2 worm cellular contexts compared by ENCODE assay signal in genomic region chrIV:15693268-15693667, ce11.
TF ChIP-seq lines count a peak whose summit lies in the region.

No protein-coding gene starts in this region.

TF ChIP-seq in whole organism, L4 larva, 104 proteins besides CTCF, POLR2A, EP300 and RAD21 (continued from another document):
- TF ChIP-seq vab-7 (GFP tag; IDR thresholded peaks at IDR 0.05; lab: Robert Waterston, UW): peak; percentile 50; the same call in 1 of the 2 replicates
- TF ChIP-seq daf-8 (GFP tag; IDR thresholded peaks at IDR 0.05; lab: Robert Waterston, UW): no peak
- 0 out of 2 replicates have a peak, but pooled peaks have one; percentile 45 for TF ChIP-seq nhr-41 (GFP tag; IDR thresholded peaks at IDR 0.05; lab: Robert Waterston, UW)
- no peak for TF ChIP-seq ceh-82 (tag; optimal IDR thresholded peaks at IDR 0.05; lab: Kevin White, UChicago)
- 0 out of 2 replicates have a peak, but pooled peaks have one; percentile 78 for TF ChIP-seq F44E2.7 (GFP tag; IDR thresholded peaks at IDR 0.05; lab: Robert Waterston, UW)
- no peak for TF ChIP-seq dpl-1 (GFP tag; optimal IDR thresholded peaks at IDR 0.05; lab: Kevin White, UChicago)
- peak; percentile 91 for TF ChIP-seq dmd-8 (GFP tag; IDR thresholded peaks at IDR 0.05; lab: Robert Waterston, UW)
- TF ChIP-seq skn-1 (tag; optimal IDR thresholded peaks at IDR 0.05; lab: Kevin White, UChicago): no peak
- peak; percentile 74 for TF ChIP-seq lin-38 (GFP tag; IDR thresholded peaks at IDR 0.05; lab: Robert Waterston, UW)
- TF ChIP-seq unc-130 (GFP tag; optimal IDR thresholded peaks at IDR 0.05; lab: Kevin White, UChicago): peak; percentile 60
- no peak for TF ChIP-seq mxl-3 (GFP tag; optimal IDR thresholded peaks at IDR 0.05; lab: Kevin White, UChicago)
- peak; percentile 30 for TF ChIP-seq Y5F2A.4 (GFP tag; optimal IDR thresholded peaks at IDR 0.05; lab: Kevin White, UChicago)
- no peak for TF ChIP-seq ctbp-1 (GFP tag; IDR thresholded peaks at IDR 0.05; lab: Robert Waterston, UW)
- no peak for TF ChIP-seq ceh-32 (tag; optimal IDR thresholded peaks at IDR 0.05; lab: Kevin White, UChicago; ENCODE audit: poor library complexity)
- TF ChIP-seq nhr-111 (GFP tag; optimal IDR thresholded peaks at IDR 0.05; lab: Kevin White, UChicago): peak; percentile 61
- no peak for TF ChIP-seq mdl-1 (tag; optimal IDR thresholded peaks at IDR 0.05; lab: Kevin White, UChicago)
- TF ChIP-seq nhr-25 (tag; optimal IDR thresholded peaks at IDR 0.05; lab: Kevin White, UChicago; ENCODE audit: borderline replicate concordance, insufficient read depth): no peak
- TF ChIP-seq tra-1 (GFP tag; IDR thresholded peaks at IDR 0.05; lab: Robert Waterston, UW): peak; percentile 64
- no peak for TF ChIP-seq ceh-28 (tag; optimal IDR thresholded peaks at IDR 0.05; lab: Kevin White, UChicago)
- TF ChIP-seq zfp-3 (GFP tag; conservative IDR thresholded peaks at IDR 0.05; lab: Robert Waterston, UW): no peak
- peak; percentile 34 to 84; a peak in 2 of 4 replicates for TF ChIP-seq madf-5 (GFP tag; IDR thresholded peaks at IDR 0.05; lab: Robert Waterston, UW)
- TF ChIP-seq ztf-11 (tag; optimal IDR thresholded peaks at IDR 0.05; lab: Kevin White, UChicago): no peak
- TF ChIP-seq D1046.2 (GFP tag; IDR thresholded peaks at IDR 0.05; lab: Robert Waterston, UW): no peak
- peak; percentile 63 for TF ChIP-seq mes-2 (tag; optimal IDR thresholded peaks at IDR 0.05; lab: Kevin White, UChicago; ENCODE audit: poor library complexity, severe bottlenecking)
- TF ChIP-seq attf-4 (tag; optimal IDR thresholded peaks at IDR 0.05; lab: Kevin White, UChicago): no peak
- TF ChIP-seq dmd-6 (GFP tag; IDR thresholded peaks at IDR 0.05; lab: Robert Waterston, UW): 0 out of 2 replicates have a peak, but pooled peaks have one; percentile 9
- TF ChIP-seq zfp-2 (tag; optimal IDR thresholded peaks at IDR 0.05; lab: Kevin White, UChicago): no peak
- peak; percentile 100 for TF ChIP-seq snpc-1.2 (GFP tag; IDR thresholded peaks at IDR 0.05; lab: Robert Waterston, UW)
- no peak for TF ChIP-seq ama-1 (optimal IDR thresholded peaks at IDR 0.05; lab: Kevin White, UChicago)
- no peak for TF ChIP-seq pqm-1 (tag; optimal IDR thresholded peaks at IDR 0.05; lab: Kevin White, UChicago)
- TF ChIP-seq F10B5.3 (tag; optimal IDR thresholded peaks at IDR 0.05; lab: Kevin White, UChicago): peak; percentile 10
- TF ChIP-seq dmd-9 (GFP tag; IDR thresholded peaks at IDR 0.05; lab: Robert Waterston, UW): no peak
- TF ChIP-seq zip-11 (GFP tag; IDR thresholded peaks at IDR 0.05; lab: Robert Waterston, UW): peak; percentile 53; the same call in 1 of the 2 replicates
- peak; percentile 39 for TF ChIP-seq lir-3 (tag; optimal IDR thresholded peaks at IDR 0.05; lab: Kevin White, UChicago)
- TF ChIP-seq Y105C5A.15 (GFP tag; IDR thresholded peaks at IDR 0.05; lab: Robert Waterston, UW): no peak
- no peak for TF ChIP-seq lin-29 (GFP tag; IDR thresholded peaks at IDR 0.05; lab: Robert Waterston, UW)
- TF ChIP-seq lim-7 (GFP tag; IDR thresholded peaks at IDR 0.05; lab: Robert Waterston, UW): no peak
- TF ChIP-seq spr-3 (GFP tag; optimal IDR thresholded peaks at IDR 0.05; lab: Kevin White, UChicago): peak; percentile 19
- TF ChIP-seq Y48G9A.11 (GFP tag; IDR thresholded peaks at IDR 0.05; lab: Robert Waterston, UW): peak; percentile 54; the same call in 1 of the 2 replicates

TF ChIP-seq in whole organism, young adult, 124 proteins besides CTCF, POLR2A, EP300 and RAD21 (continued from another document):
- TF ChIP-seq zim-3 (tag; optimal IDR thresholded peaks at IDR 0.05; lab: Kevin White, UChicago): no peak
- TF ChIP-seq hmg-20 (GFP tag; IDR thresholded peaks at IDR 0.05; lab: Robert Waterston, UW): 0 out of 2 replicates have a peak, but pooled peaks have one; percentile 15
- no peak for TF ChIP-seq ztf-6 (GFP tag; IDR thresholded peaks at IDR 0.05; lab: Robert Waterston, UW)
- peak; percentile 74 for TF ChIP-seq mxl-1 (tag; optimal IDR thresholded peaks at IDR 0.05; lab: Kevin White, UChicago)
- no peak for TF ChIP-seq unc-130 (GFP tag; optimal IDR thresholded peaks at IDR 0.05; lab: Kevin White, UChicago)
- TF ChIP-seq attf-5 (GFP tag; optimal IDR thresholded peaks at IDR 0.05; lab: Kevin White, UChicago): peak; percentile 62
- TF ChIP-seq mcd-1 (GFP tag; IDR thresholded peaks at IDR 0.05; lab: Robert Waterston, UW): no peak
- TF ChIP-seq nfya-2 (GFP tag; IDR thresholded peaks at IDR 0.05; lab: Robert Waterston, UW): no peak
- peak; percentile 46 for TF ChIP-seq lsy-27 (tag; optimal IDR thresholded peaks at IDR 0.05; lab: Kevin White, UChicago; ENCODE audit: borderline replicate concordance, insufficient read depth)
- peak; percentile 52 for TF ChIP-seq T07F8.4 (tag; optimal IDR thresholded peaks at IDR 0.05; lab: Kevin White, UChicago)
- no peak for TF ChIP-seq Y53F4B.3 (GFP tag; IDR thresholded peaks at IDR 0.05; lab: Robert Waterston, UW)
- TF ChIP-seq akir-1 (GFP tag; optimal IDR thresholded peaks at IDR 0.05; lab: Kevin White, UChicago): no peak
- peak; percentile 74; the same call in 1 of the 2 replicates for TF ChIP-seq madf-3 (GFP tag; IDR thresholded peaks at IDR 0.05; lab: Robert Waterston, UW)
- no peak for TF ChIP-seq ceh-91 (GFP tag; IDR thresholded peaks at IDR 0.05; lab: Robert Waterston, UW)
- TF ChIP-seq mel-28 (tag; optimal IDR thresholded peaks at IDR 0.05; lab: Kevin White, UChicago; ENCODE audit: borderline replicate concordance): no peak
- peak; percentile 60 for TF ChIP-seq mes-4 (tag; optimal IDR thresholded peaks at IDR 0.05; lab: Kevin White, UChicago)
- TF ChIP-seq lin-40 (tag; optimal IDR thresholded peaks at IDR 0.05; lab: Kevin White, UChicago): peak; percentile 23
- TF ChIP-seq D2030.7 (GFP tag; IDR thresholded peaks at IDR 0.05; lab: Robert Waterston, UW): peak; percentile 74
- no peak for TF ChIP-seq sea-2 (GFP tag; IDR thresholded peaks at IDR 0.05; lab: Robert Waterston, UW)
- TF ChIP-seq bed-2 (GFP tag; IDR thresholded peaks at IDR 0.05; lab: Robert Waterston, UW): no peak
- TF ChIP-seq sdz-38 (tag; optimal IDR thresholded peaks at IDR 0.05; lab: Kevin White, UChicago): no peak
- no peak for TF ChIP-seq pha-4 (tag; optimal IDR thresholded peaks at IDR 0.05; lab: Kevin White, UChicago)
- no peak for TF ChIP-seq sptf-2 (GFP tag; optimal IDR thresholded peaks at IDR 0.05; lab: Kevin White, UChicago)
- TF ChIP-seq snpc-4 (GFP tag; optimal IDR thresholded peaks at IDR 0.05; lab: Kevin White, UChicago): peak; percentile 95
- TF ChIP-seq snpc-4 (tag; optimal IDR thresholded peaks at IDR 0.05; lab: Kevin White, UChicago): peak; percentile 52 to 99 (median 98)
- peak; percentile 97 for TF ChIP-seq tbp1 (GFP tag; optimal IDR thresholded peaks at IDR 0.05; lab: Kevin White, UChicago)
- TF ChIP-seq ceh-100 (GFP tag; IDR thresholded peaks at IDR 0.05; lab: Robert Waterston, UW): no peak
- TF ChIP-seq ekl-4 (GFP tag; IDR thresholded peaks at IDR 0.05; lab: Robert Waterston, UW): no peak
- TF ChIP-seq dox-1 (GFP tag; IDR thresholded peaks at IDR 0.05; lab: Robert Waterston, UW): no peak; the same call in 1 of the 2 replicates
- no peak for TF ChIP-seq ceh-79 (tag; optimal IDR thresholded peaks at IDR 0.05; lab: Kevin White, UChicago)
- TF ChIP-seq F49E8.2 (tag; optimal IDR thresholded peaks at IDR 0.05; lab: Kevin White, UChicago; ENCODE audit: insufficient read depth): peak; percentile 55
- no peak for TF ChIP-seq nfya-1 (tag; optimal IDR thresholded peaks at IDR 0.05; lab: Kevin White, UChicago; ENCODE audit: borderline replicate concordance, insufficient read depth)
- TF ChIP-seq Y79H2A.3 (GFP tag; conservative IDR thresholded peaks at IDR 0.05; lab: Robert Waterston, UW): no peak
- no peak for TF ChIP-seq ceh-40 (GFP tag; IDR thresholded peaks at IDR 0.05; lab: Robert Waterston, UW)
- TF ChIP-seq egl-18 (GFP tag; IDR thresholded peaks at IDR 0.05; lab: Robert Waterston, UW): 0 out of 2 replicates have a peak, but pooled peaks have one; percentile 49
- peak; percentile 21 for TF ChIP-seq F52B5.7 (tag; optimal IDR thresholded peaks at IDR 0.05; lab: Kevin White, UChicago)
- TF ChIP-seq T26A5.8 (tag; optimal IDR thresholded peaks at IDR 0.05; lab: Kevin White, UChicago): peak; percentile 42
- TF ChIP-seq atf-7 (tag; optimal IDR thresholded peaks at IDR 0.05; lab: Kevin White, UChicago): no peak
- no peak for TF ChIP-seq ccch-3 (GFP tag; optimal IDR thresholded peaks at IDR 0.05; lab: Kevin White, UChicago)
- no peak for TF ChIP-seq ztf-22 (GFP tag; optimal IDR thresholded peaks at IDR 0.05; lab: Kevin White, UChicago)
- TF ChIP-seq bed-1 (GFP tag; IDR thresholded peaks at IDR 0.05; lab: Robert Waterston, UW): peak; percentile 93; the same call in 1 of the 2 replicates
- peak; percentile 41 for TF ChIP-seq lsl-1 (GFP tag; optimal IDR thresholded peaks at IDR 0.05; lab: Kevin White, UChicago)
- TF ChIP-seq cebp-2 (GFP tag; IDR thresholded peaks at IDR 0.05; lab: Robert Waterston, UW): 0 out of 2 replicates have a peak, but pooled peaks have one; percentile 73
- peak; percentile 75 for TF ChIP-seq snpc-1.1 (tag; optimal IDR thresholded peaks at IDR 0.05; lab: Kevin White, UChicago; ENCODE audit: insufficient read depth)
- peak; percentile 97 for TF ChIP-seq lin-26 (GFP tag; IDR thresholded peaks at IDR 0.05; lab: Robert Waterston, UW)
- TF ChIP-seq dpl-1 (GFP tag; optimal IDR thresholded peaks at IDR 0.05; lab: Kevin White, UChicago): no peak
- TF ChIP-seq ceh-27 (GFP tag; optimal IDR thresholded peaks at IDR 0.05; lab: Kevin White, UChicago): no peak
- TF ChIP-seq snpc-3.4 (tag; optimal IDR thresholded peaks at IDR 0.05; lab: Kevin White, UChicago): peak; percentile 46
- TF ChIP-seq ZK185.1 (tag; optimal IDR thresholded peaks at IDR 0.05; lab: Kevin White, UChicago; ENCODE audit: poor library complexity, severe bottlenecking): no peak
- peak; percentile 94 for TF ChIP-seq ztf-25 (GFP tag; IDR thresholded peaks at IDR 0.05; lab: Robert Waterston, UW)
- TF ChIP-seq K12H6.12 (tag; optimal IDR thresholded peaks at IDR 0.05; lab: Kevin White, UChicago): no peak
- TF ChIP-seq pbrm-1 (GFP tag; IDR thresholded peaks at IDR 0.05; lab: Robert Waterston, UW): peak; percentile 55
- TF ChIP-seq madf-10 (tag; optimal IDR thresholded peaks at IDR 0.05; lab: Kevin White, UChicago): no peak
- no peak for TF ChIP-seq Y95B8A.8 (GFP tag; IDR thresholded peaks at IDR 0.05; lab: Robert Waterston, UW)
- no peak for TF ChIP-seq nhr-179 (tag; optimal IDR thresholded peaks at IDR 0.05; lab: Kevin White, UChicago)
- TF ChIP-seq tlf-1 (GFP tag; optimal IDR thresholded peaks at IDR 0.05; lab: Kevin White, UChicago): no peak
- peak; percentile 28 for TF ChIP-seq somi-1 (GFP tag; optimal IDR thresholded peaks at IDR 0.05; lab: Kevin White, UChicago)
- TF ChIP-seq let-607 (tag; optimal IDR thresholded peaks at IDR 0.05; lab: Kevin White, UChicago): peak in 1 of 2 experiments; percentile 12
- no peak for TF ChIP-seq F39B2.1 (GFP tag; IDR thresholded peaks at IDR 0.05; lab: Robert Waterston, UW)
- TF ChIP-seq K11D2.4 (GFP tag; IDR thresholded peaks at IDR 0.05; lab: Robert Waterston, UW): 0 out of 2 replicates have a peak, but pooled peaks have one; percentile 48
- TF ChIP-seq B0019.2 (GFP tag; conservative IDR thresholded peaks at IDR 0.05; lab: Robert Waterston, UW): 0 out of 2 replicates have a peak, but pooled peaks have one; percentile 17
- peak; percentile 32 for TF ChIP-seq tbx-9 (tag; optimal IDR thresholded peaks at IDR 0.05; lab: Kevin White, UChicago; ENCODE audit: borderline replicate concordance)
- no peak for TF ChIP-seq ceh-58 (GFP tag; IDR thresholded peaks at IDR 0.05; lab: Robert Waterston, UW)
- TF ChIP-seq ztf-28 (GFP tag; IDR thresholded peaks at IDR 0.05; lab: Robert Waterston, UW): no peak
- TF ChIP-seq let-526 (GFP tag; IDR thresholded peaks at IDR 0.05; lab: Robert Waterston, UW): no peak
- peak; percentile 79 for TF ChIP-seq nhr-90 (tag; optimal IDR thresholded peaks at IDR 0.05; lab: Kevin White, UChicago)
- TF ChIP-seq hmg-1.2 (GFP tag; IDR thresholded peaks at IDR 0.05; lab: Robert Waterston, UW): peak; percentile 65
- peak; percentile 59; the same call in 1 of the 2 replicates for TF ChIP-seq egl-44 (GFP tag; IDR thresholded peaks at IDR 0.05; lab: Robert Waterston, UW)
- TF ChIP-seq C17E4.6 (GFP tag; IDR thresholded peaks at IDR 0.05; lab: Robert Waterston, UW): 0 out of 2 replicates have a peak, but pooled peaks have one; percentile 28
- TF ChIP-seq B0336.3 (GFP tag; IDR thresholded peaks at IDR 0.05; lab: Robert Waterston, UW): 0 out of 2 replicates have a peak, but pooled peaks have one; percentile 38
- no peak for TF ChIP-seq madf-8 (GFP tag; conservative IDR thresholded peaks at IDR 0.05; lab: Robert Waterston, UW)
- TF ChIP-seq Y67H2A.10 (GFP tag; conservative IDR thresholded peaks at IDR 0.05; lab: Robert Waterston, UW): no peak
- TF ChIP-seq F10E7.11 (tag; optimal IDR thresholded peaks at IDR 0.05; lab: Kevin White, UChicago): peak; percentile 33
- no peak for TF ChIP-seq hlh-12 (tag; optimal IDR thresholded peaks at IDR 0.05; lab: Kevin White, UChicago)
- no peak for TF ChIP-seq zfh-2 (GFP tag; conservative IDR thresholded peaks at IDR 0.05; lab: Robert Waterston, UW)
- 0 out of 2 replicates have a peak, but pooled peaks have one; percentile 14 for TF ChIP-seq lir-1 (GFP tag; conservative IDR thresholded peaks at IDR 0.05; lab: Robert Waterston, UW)
- no peak for TF ChIP-seq nhr-27 (tag; optimal IDR thresholded peaks at IDR 0.05; lab: Kevin White, UChicago)
- TF ChIP-seq ets-4 (GFP tag; optimal IDR thresholded peaks at IDR 0.05; lab: Kevin White, UChicago): no peak
- peak; percentile 52 to 58 for TF ChIP-seq rec-8 (tag; optimal IDR thresholded peaks at IDR 0.05; lab: Kevin White, UChicago)
- no peak for TF ChIP-seq nhr-120 (GFP tag; IDR thresholded peaks at IDR 0.05; lab: Robert Waterston, UW)
- TF ChIP-seq athp-1 (tag; optimal IDR thresholded peaks at IDR 0.05; lab: Kevin White, UChicago): peak; percentile 65
- TF ChIP-seq madf-6 (GFP tag; IDR thresholded peaks at IDR 0.05; lab: Robert Waterston, UW): no peak; the same call in 1 of the 2 replicates
- TF ChIP-seq him-1 (tag; optimal IDR thresholded peaks at IDR 0.05; lab: Kevin White, UChicago): peak; percentile 82
- no peak for TF ChIP-seq B0035.1 (tag; optimal IDR thresholded peaks at IDR 0.05; lab: Kevin White, UChicago)
- TF ChIP-seq rcor-1 (GFP tag; IDR thresholded peaks at IDR 0.05; lab: Robert Waterston, UW): peak; percentile 67
- no peak for TF ChIP-seq lag-1 (GFP tag; IDR thresholded peaks at IDR 0.05; lab: Robert Waterston, UW)
- no peak for TF ChIP-seq xnd-1 (tag; optimal IDR thresholded peaks at IDR 0.05; lab: Kevin White, UChicago)
- TF ChIP-seq gei-17 (GFP tag; optimal IDR thresholded peaks at IDR 0.05; lab: Kevin White, UChicago): no peak
- no peak for TF ChIP-seq lin-35 (GFP tag; optimal IDR thresholded peaks at IDR 0.05; lab: Kevin White, UChicago)
- TF ChIP-seq aptf-2 (GFP tag; conservative IDR thresholded peaks at IDR 0.05; lab: Robert Waterston, UW): no peak
- TF ChIP-seq hrde-1 (tag; optimal IDR thresholded peaks at IDR 0.05; lab: Kevin White, UChicago; ENCODE audit: borderline replicate concordance): no peak
- TF ChIP-seq cebp-1 (GFP tag; IDR thresholded peaks at IDR 0.05; lab: Robert Waterston, UW): no peak
- peak; percentile 55 for TF ChIP-seq cebp-1 (tag; optimal IDR thresholded peaks at IDR 0.05; lab: Kevin White, UChicago)
- no peak for TF ChIP-seq F33H1.4 (GFP tag; IDR thresholded peaks at IDR 0.05; lab: Robert Waterston, UW)
